Worm (Caenorhabditis elegans) whole organism, L4 larva: ENCODE results near the gene acdh-13.

Experiments
- F10B5.3 ChIP-seq: sonication (generic microtip); optimal IDR thresholded peaks from 2 replicates; lab custom pipeline; 2016; ENCODE audit warnings: mild to moderate bottlenecking, missing genetic modification characterization, missing compliant biosample characterization
- F26F4.8 ChIP-seq: fragments of 200-800 bp; sonication (Bioruptor generic); conservative IDR thresholded peaks from 2 replicates; pipeline ENCODE4 v1.3.6; 2022; ENCODE audit warnings: missing genetic modification characterization, missing compliant biosample characterization
- F44E2.7 ChIP-seq: fragments of 200-800 bp; sonication (Bioruptor generic); IDR thresholded peaks from 2 replicates; pipeline ENCODE4 v2.1.2; 2022; ENCODE audit warnings: missing genetic modification characterization, missing compliant biosample characterization
- F49E8.2 ChIP-seq: sonication (generic microtip); optimal IDR thresholded peaks from 2 replicates; lab custom pipeline; 2016; ENCODE audit warnings: missing compliant biosample characterization, mild to moderate bottlenecking, missing genetic modification characterization, borderline replicate concordance
- R02D3.7 ChIP-seq: fragments of 150-350 bp; sonication (generic microtip); optimal IDR thresholded peaks from 3 replicates; lab custom pipeline; 2014; ENCODE audit warnings: missing biosample characterization, missing genetic modification characterization
- Y48G9A.11 ChIP-seq: fragments of 200-800 bp; sonication (Bioruptor generic); IDR thresholded peaks from 2 replicates; pipeline ENCODE4 v1.3.6; 2022; ENCODE audit warnings: missing genetic modification reagents, missing genetic modification characterization, missing compliant biosample characterization
- ZK337.2 ChIP-seq: fragments of 200-800 bp; sonication (Bioruptor generic); IDR thresholded peaks from 2 replicates; pipeline ENCODE4 v1.3.6; 2022; ENCODE audit warnings: missing genetic modification reagents, missing genetic modification characterization, missing compliant biosample characterization
- aha-1 ChIP-seq: fragments of 150-350 bp; peaks from one replicate; lab custom pipeline; 2014; ENCODE audit warnings: missing biosample characterization, missing genetic modification characterization
- aly-2 ChIP-seq: sonication (generic microtip); optimal IDR thresholded peaks from 2 replicates; lab custom pipeline; 2018; ENCODE audit warnings: missing biosample characterization, missing genetic modification characterization
- arid-1 ChIP-seq: fragments of 200-800 bp; sonication (Bioruptor generic); conservative IDR thresholded peaks from 2 replicates; pipeline ENCODE4 v1.3.6; 2022; ENCODE audit warnings: missing genetic modification reagents, missing genetic modification characterization, missing compliant biosample characterization
- attf-4 ChIP-seq: sonication (generic microtip); optimal IDR thresholded peaks from 3 replicates; lab custom pipeline; 2017; ENCODE audit warnings: missing biosample characterization, missing genetic modification characterization
- ceh-20 ChIP-seq: fragments of 200-800 bp; sonication (Bioruptor generic); IDR thresholded peaks from 2 replicates; pipeline ENCODE4 v1.3.6; 2022; ENCODE audit warnings: missing genetic modification reagents, missing genetic modification characterization, missing compliant biosample characterization
- ceh-32 ChIP-seq: sonication (generic microtip); optimal IDR thresholded peaks from 2 replicates; lab custom pipeline; 2016; ENCODE audit warnings: mild to moderate bottlenecking, missing genetic modification characterization, missing compliant biosample characterization; ENCODE audit not compliant: poor library complexity
- ces-1 ChIP-seq: fragments of 150-350 bp; sonication (generic microtip); optimal IDR thresholded peaks from 4 replicates; lab custom pipeline; 2014; ENCODE audit warnings: missing biosample characterization, missing genetic modification reagents, missing genetic modification characterization
- daf-8 ChIP-seq: fragments of 200-800 bp; sonication (Bioruptor generic); IDR thresholded peaks from 2 replicates; pipeline ENCODE4 v1.3.6; 2022; ENCODE audit warnings: missing genetic modification characterization, missing compliant biosample characterization
- dmd-6 ChIP-seq: fragments of 200-800 bp; sonication (Bioruptor generic); IDR thresholded peaks from 2 replicates; pipeline ENCODE4 v1.3.6; 2022; ENCODE audit warnings: missing genetic modification reagents, missing genetic modification characterization, missing compliant biosample characterization
- dmd-8 ChIP-seq: fragments of 200-800 bp; sonication (Bioruptor generic); IDR thresholded peaks from 2 replicates; pipeline ENCODE4 v1.3.6; 2022; ENCODE audit warnings: missing genetic modification characterization, missing compliant biosample characterization
- dpl-1 ChIP-seq: fragments of 150-350 bp; optimal IDR thresholded peaks from 2 replicates; lab custom pipeline; 2014; ENCODE audit warnings: missing biosample characterization, missing genetic modification reagents, missing genetic modification characterization
- duxl-1 ChIP-seq: sonication (generic microtip); optimal IDR thresholded peaks from 2 replicates; lab custom pipeline; 2016; ENCODE audit warnings: mild to moderate bottlenecking, missing genetic modification characterization, moderate library complexity, missing compliant biosample characterization; ENCODE audit not compliant: poor library complexity
- fkh-10 ChIP-seq: fragments of 150-350 bp; optimal IDR thresholded peaks from 2 replicates; lab custom pipeline; 2014; ENCODE audit warnings: missing biosample characterization, missing genetic modification reagents, missing genetic modification characterization
- fos-1 ChIP-seq: fragments of 150-350 bp; optimal IDR thresholded peaks from 2 replicates; lab custom pipeline; 2014; ENCODE audit warnings: missing biosample characterization, missing genetic modification characterization
- gei-8 ChIP-seq: fragments of 200-800 bp; sonication (Bioruptor generic); optimal IDR thresholded peaks from 2 replicates; lab custom pipeline; 2018; ENCODE audit warnings: mild to moderate bottlenecking, missing genetic modification characterization, missing compliant biosample characterization
- hif-1 ChIP-seq, 2 experiments: sonication (generic microtip); optimal IDR thresholded peaks; 2 replicates each; lab custom pipeline; 2016 to 2017; ENCODE audit warnings: missing compliant biosample characterization in 2 of 2, missing genetic modification characterization in 2 of 2, missing genetic modification reagents in 2 of 2, missing genotype in 2 of 2, mild to moderate bottlenecking in 1 of 2
- hmg-1.1 ChIP-seq: fragments of 200-800 bp; sonication (Bioruptor generic); IDR thresholded peaks from 2 replicates; pipeline ENCODE4 v1.3.6; 2022; ENCODE audit warnings: missing genetic modification reagents, missing genetic modification characterization, missing compliant biosample characterization
- jun-1 ChIP-seq: fragments of 150-350 bp; optimal IDR thresholded peaks from 2 replicates; lab custom pipeline; 2014; ENCODE audit warnings: missing biosample characterization, missing genetic modification reagents, missing genetic modification characterization
- lim-7 ChIP-seq: fragments of 200-800 bp; sonication (Bioruptor generic); IDR thresholded peaks from 2 replicates; pipeline ENCODE4 v1.3.6; 2022; ENCODE audit warnings: missing genetic modification characterization, missing compliant biosample characterization
- lin-1 ChIP-seq: fragments of 200-800 bp; sonication (Bioruptor generic); IDR thresholded peaks from 2 replicates; pipeline ENCODE4 v1.3.6; 2022; ENCODE audit warnings: missing genetic modification reagents, missing genetic modification characterization, missing compliant biosample characterization
- lin-13 ChIP-seq: fragments of 150-350 bp; optimal IDR thresholded peaks from 2 replicates; lab custom pipeline; 2014; ENCODE audit warnings: missing biosample characterization, missing genetic modification reagents, missing genetic modification characterization
- lin-15B ChIP-seq: fragments of 150-350 bp; sonication (generic microtip); optimal IDR thresholded peaks from 3 replicates; lab custom pipeline; 2014; ENCODE audit warnings: missing biosample characterization, missing genetic modification characterization
- lin-38 ChIP-seq: fragments of 200-800 bp; sonication (Bioruptor generic); IDR thresholded peaks from 2 replicates; pipeline ENCODE4 v1.3.6; 2022; ENCODE audit warnings: missing genetic modification reagents, missing genetic modification characterization, missing compliant biosample characterization
- mes-2 ChIP-seq: sonication (generic microtip); optimal IDR thresholded peaks from 2 replicates; lab custom pipeline; 2016; ENCODE audit warnings: missing genotype, mild to moderate bottlenecking, missing genetic modification characterization, missing compliant biosample characterization; ENCODE audit not compliant: poor library complexity, severe bottlenecking
- mxl-3 ChIP-seq: fragments of 200-800 bp; sonication (Bioruptor generic); optimal IDR thresholded peaks from 2 replicates; lab custom pipeline; 2018; ENCODE audit warnings: mild to moderate bottlenecking, missing genetic modification characterization, missing compliant biosample characterization
- nhr-10 ChIP-seq: fragments of 150-350 bp; optimal IDR thresholded peaks from 2 replicates; lab custom pipeline; 2014; ENCODE audit warnings: missing biosample characterization, missing genetic modification characterization
- nhr-102 ChIP-seq: sonication (generic microtip); optimal IDR thresholded peaks from 2 replicates; lab custom pipeline; 2016; ENCODE audit warnings: mild to moderate bottlenecking, missing genetic modification characterization, moderate library complexity, missing compliant biosample characterization
- nhr-11 ChIP-seq: fragments of 150-350 bp; optimal IDR thresholded peaks from 2 replicates; lab custom pipeline; 2014; ENCODE audit warnings: missing biosample characterization, missing genetic modification characterization
- nhr-25 ChIP-seq: sonication (generic microtip); optimal IDR thresholded peaks from 2 replicates; lab custom pipeline; 2017; ENCODE audit warnings: missing genetic modification characterization, mild to moderate bottlenecking, missing compliant biosample characterization, antibody characterized with exemption, moderate library complexity, borderline replicate concordance; ENCODE audit not compliant: insufficient read depth
- nhr-28 ChIP-seq: fragments of 150-350 bp; optimal IDR thresholded peaks from 2 replicates; lab custom pipeline; 2014; ENCODE audit warnings: missing biosample characterization, missing genetic modification characterization
- nhr-48 ChIP-seq: sonication (generic microtip); optimal IDR thresholded peaks from 2 replicates; lab custom pipeline; 2016; ENCODE audit warnings: mild to moderate bottlenecking, missing genetic modification characterization, missing compliant biosample characterization
- nhr-6 ChIP-seq: fragments of 150-350 bp; optimal IDR thresholded peaks from 2 replicates; lab custom pipeline; 2014; ENCODE audit warnings: missing biosample characterization, missing genetic modification characterization
- set-16 ChIP-seq: fragments of 200-800 bp; sonication (Bioruptor generic); IDR thresholded peaks from 2 replicates; pipeline ENCODE4 v1.3.6; 2022; ENCODE audit warnings: missing genetic modification reagents, missing genetic modification characterization, missing compliant biosample characterization
- snpc-4 ChIP-seq: fragments of 150-350 bp; optimal IDR thresholded peaks from 2 replicates; lab custom pipeline; 2014; ENCODE audit warnings: missing biosample characterization, missing genetic modification characterization
- spr-1 ChIP-seq: sonication (generic microtip); optimal IDR thresholded peaks from 2 replicates; lab custom pipeline; 2016; ENCODE audit warnings: mild to moderate bottlenecking, missing genetic modification characterization, missing compliant biosample characterization
- unc-130 ChIP-seq: sonication (generic microtip); optimal IDR thresholded peaks from 2 replicates; lab custom pipeline; 2016; ENCODE audit warnings: missing genetic modification reagents, missing genetic modification characterization, missing compliant biosample characterization
- zfp-2 ChIP-seq: sonication (generic microtip); optimal IDR thresholded peaks from 2 replicates; lab custom pipeline; 2016; ENCODE audit warnings: mild to moderate bottlenecking, missing genetic modification characterization, missing compliant biosample characterization
- ztf-7 ChIP-seq: fragments of 150-350 bp; optimal IDR thresholded peaks from 2 replicates; lab custom pipeline; 2014; ENCODE audit warnings: missing biosample characterization, missing genetic modification characterization

acdh-13 gene

DNA sequence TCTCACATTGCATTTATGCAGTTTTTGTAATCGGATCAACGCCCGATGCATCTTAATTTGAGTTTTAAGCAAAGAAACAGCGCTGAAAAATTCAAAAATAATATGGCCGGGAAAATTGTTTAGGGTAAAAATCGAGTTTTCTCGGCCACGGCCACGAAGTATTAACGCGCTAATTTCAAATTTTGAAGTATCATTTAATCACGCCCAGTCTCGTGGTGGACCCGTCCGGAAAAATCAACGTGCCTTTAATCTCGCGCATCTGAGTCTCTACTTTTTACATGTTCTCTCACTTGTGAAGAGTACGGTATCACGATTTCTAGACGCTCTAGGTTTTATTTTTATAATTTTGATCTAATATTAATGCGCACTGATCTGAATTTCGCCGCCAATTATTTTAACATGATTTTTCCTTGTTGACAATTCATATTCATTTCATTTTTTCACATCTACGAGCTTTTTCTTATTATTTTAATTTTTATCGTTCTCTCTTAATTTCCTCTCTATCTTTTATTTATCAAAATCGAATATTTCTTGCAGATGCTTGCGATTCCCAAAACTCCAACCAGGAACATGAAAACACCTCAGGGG is at the start of gene acdh-13, which contains the start of gene mesp-1:
TSS of gene acdh-13 (minus strand) at position 51 of the 588 bp plus-strand sequence.
TSS of gene mesp-1 (plus strand) at position 538 of the 588 bp plus-strand sequence.
- TF ChIP-seq set-16 (GFP tag; lab: Robert Waterston, UW) = no peak
- TF ChIP-seq nhr-28 (tag; lab: Kevin White, UChicago) = no peak
- no peak for TF ChIP-seq lin-15B (tag; lab: Kevin White, UChicago)
- TF ChIP-seq ces-1 (GFP tag; lab: Kevin White, UChicago) = no peak
- no peak for TF ChIP-seq F10B5.3
- TF ChIP-seq ZK337.2 (GFP tag; lab: Robert Waterston, UW) = no peak
- no peak for TF ChIP-seq lin-1 (GFP tag; lab: Robert Waterston, UW)
- no peak for TF ChIP-seq zfp-2 (tag; lab: Kevin White, UChicago)
- TF ChIP-seq snpc-4 = no peak
- peak; percentile 53 for TF ChIP-seq lin-38 (GFP tag; lab: Robert Waterston, UW)
- peak; percentile 69 for TF ChIP-seq Y48G9A.11 (GFP tag; lab: Robert Waterston, UW)
- peak; percentile 94 for TF ChIP-seq unc-130 (GFP tag; lab: Kevin White, UChicago)
- TF ChIP-seq nhr-25 (tag; lab: Kevin White, UChicago) = no peak
- no peak for TF ChIP-seq nhr-102 (tag; lab: Kevin White, UChicago)
- TF ChIP-seq hmg-1.1 (GFP tag; lab: Robert Waterston, UW) = no peak
- TF ChIP-seq ceh-32 = no peak
- TF ChIP-seq aly-2 (tag; lab: Kevin White, UChicago) = no peak
- TF ChIP-seq hif-1 (tag; optimal IDR thresholded peaks at IDR 0.05; lab: Kevin White, UChicago) = peak in 1 of 2 experiments; percentile 69
- TF ChIP-seq dpl-1 = peak; percentile 89
- no peak for TF ChIP-seq fkh-10 (GFP tag; lab: Kevin White, UChicago)
- TF ChIP-seq ceh-20 = no peak
- TF ChIP-seq arid-1 (GFP tag; lab: Robert Waterston, UW) = no peak
- peak; percentile 96 for TF ChIP-seq mes-2 (tag; lab: Kevin White, UChicago)
- TF ChIP-seq dmd-6 (GFP tag; lab: Robert Waterston, UW) = no peak
- TF ChIP-seq jun-1 (tag; lab: Kevin White, UChicago) = no peak
- TF ChIP-seq nhr-10 (tag; lab: Kevin White, UChicago) = no peak
- no peak for TF ChIP-seq fos-1
- TF ChIP-seq spr-1 = no peak
- no peak for TF ChIP-seq ztf-7
- TF ChIP-seq F49E8.2 (tag; lab: Kevin White, UChicago) = peak; percentile 71
- no peak for TF ChIP-seq aha-1 (tag; lab: Kevin White, UChicago)
- TF ChIP-seq lim-7 (GFP tag; lab: Robert Waterston, UW) = no peak
- TF ChIP-seq nhr-6 (tag; lab: Kevin White, UChicago) = no peak
- no peak for TF ChIP-seq nhr-11 (tag; lab: Kevin White, UChicago)
- TF ChIP-seq R02D3.7 = no peak
- no peak for TF ChIP-seq F44E2.7
- TF ChIP-seq nhr-48 (tag; lab: Kevin White, UChicago) = no peak
- TF ChIP-seq attf-4 (tag; lab: Kevin White, UChicago) = no peak
- no peak for TF ChIP-seq duxl-1 (tag; lab: Kevin White, UChicago)
- TF ChIP-seq dmd-8 (GFP tag; lab: Robert Waterston, UW) = no peak
- no peak for TF ChIP-seq gei-8 (GFP tag; lab: Kevin White, UChicago)
- no peak for TF ChIP-seq F26F4.8
- TF ChIP-seq mxl-3 (GFP tag; lab: Kevin White, UChicago) = no peak
- TF ChIP-seq daf-8 (GFP tag; lab: Robert Waterston, UW) = no peak
- no peak for TF ChIP-seq lin-13
- TF ChIP-seq, all 104 proteins: peak for 7
